Fruit fly (Drosophila melanogaster): Measurements from ENCODE around the gene CG7255.

Gene CG7255

DNA sequence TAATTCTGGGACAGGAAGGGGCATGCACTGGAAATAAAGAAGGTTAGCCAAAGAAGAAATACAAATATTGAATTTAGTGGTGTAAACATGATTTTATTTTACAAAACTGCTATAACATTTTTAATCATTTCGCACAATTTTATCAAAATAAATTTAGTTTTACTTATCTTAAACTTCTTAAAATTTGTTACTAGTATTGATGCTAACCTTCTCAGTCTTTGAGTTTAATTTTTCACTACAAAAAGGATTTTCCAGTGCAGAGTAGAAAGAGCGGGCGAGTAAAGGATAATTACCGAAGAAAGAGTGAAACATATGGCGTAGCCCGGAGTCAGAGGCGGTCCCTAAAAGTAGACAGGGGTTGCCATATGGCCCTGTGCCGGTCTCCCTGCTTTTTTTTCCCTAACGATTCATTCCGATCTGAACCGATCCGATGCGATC is 17.0 kb downstream of the CG7255 start (continued):
- TF ChIP-seq sima (GFP tag; optimal IDR thresholded peaks at IDR 0.05) (no peak), kay (GFP tag; optimal IDR thresholded peaks at IDR 0.05) (no peak), so (GFP tag; IDR thresholded peaks at IDR 0.05) (no peak), B-H2 (GFP tag; optimal IDR thresholded peaks at IDR 0.05) (no peak), CG10209 (GFP tag; optimal IDR thresholded peaks at IDR 0.05) (peak; percentile 12), CG2116 (GFP tag; optimal IDR thresholded peaks at IDR 0.05) (peak; percentile 8), CG14050 (GFP tag; IDR thresholded peaks at IDR 0.05) (no peak), CG17385 (GFP tag; optimal IDR thresholded peaks at IDR 0.05) (no peak), CG13287 (GFP tag; IDR thresholded peaks at IDR 0.05; ENCODE audit: partially characterized antibody) (no peak), Rfx (GFP tag; IDR thresholded peaks at IDR 0.05) (no peak), ro (GFP tag; IDR thresholded peaks at IDR 0.05) (no peak), CG13624 (GFP tag; optimal IDR thresholded peaks at IDR 0.05) (no peak), Sry-δ (GFP tag; optimal IDR thresholded peaks at IDR 0.05) (no peak), fd102C (GFP tag; optimal IDR thresholded peaks at IDR 0.05) (peak; percentile 71), CG6813 (GFP tag; optimal IDR thresholded peaks at IDR 0.05) (no peak), Camta (GFP tag; optimal IDR thresholded peaks at IDR 0.05) (no peak), Atf3 (GFP tag; optimal IDR thresholded peaks at IDR 0.05) (no peak), Dip2 (GFP tag; IDR thresholded peaks at IDR 0.05) (no peak), toy (GFP tag; IDR thresholded peaks at IDR 0.05) (no peak), D19B (GFP tag; optimal IDR thresholded peaks at IDR 0.05) (no peak), her (GFP tag; optimal IDR thresholded peaks at IDR 0.05) (no peak), CG1024 (GFP tag; IDR thresholded peaks at IDR 0.05) (no peak), CG14441 (GFP tag; IDR thresholded peaks at IDR 0.05) (no peak), Hr39 (optimal IDR thresholded peaks at IDR 0.05) (no peak), CG31388 (GFP tag; optimal IDR thresholded peaks at IDR 0.05) (no peak), Poxn (GFP tag; IDR thresholded peaks at IDR 0.05) (no peak), zen2 (GFP tag; IDR thresholded peaks at IDR 0.05; ENCODE audit: partially characterized antibody) (no peak), CG1602 (GFP tag; optimal IDR thresholded peaks at IDR 0.05) (peak; percentile 41), CG13775 (GFP tag; optimal IDR thresholded peaks at IDR 0.05) (peak; percentile 58), Dll (GFP tag; IDR thresholded peaks at IDR 0.05; ENCODE audit: partially characterized antibody) (no peak), ERR (GFP tag; optimal IDR thresholded peaks at IDR 0.05) (no peak), cato (GFP tag; optimal IDR thresholded peaks at IDR 0.05; ENCODE audit: borderline replicate concordance) (no peak), Hand (GFP tag; optimal IDR thresholded peaks at IDR 0.05) (no peak), CG8924 (tag; optimal IDR thresholded peaks at IDR 0.05) (peak; percentile 79), lola (GFP tag; optimal IDR thresholded peaks at IDR 0.05) (peak in 1 of 3 experiments; percentile 89), Gsc (GFP tag; IDR thresholded peaks at IDR 0.05) (no peak), Usf (GFP tag; optimal IDR thresholded peaks at IDR 0.05) (peak; percentile 21), HLH54F (GFP tag; optimal IDR thresholded peaks at IDR 0.05) (no peak), usp (GFP tag; optimal IDR thresholded peaks at IDR 0.05) (no peak), gro (GFP tag; optimal IDR thresholded peaks at IDR 0.05) (no peak), CG10431 (GFP tag; optimal IDR thresholded peaks at IDR 0.05) (no peak), unc-4 (GFP tag; IDR thresholded peaks at IDR 0.05; ENCODE audit: partially characterized antibody) (no peak), CG15011 (GFP tag; optimal IDR thresholded peaks at IDR 0.05) (no peak), CG3726 (GFP tag; IDR thresholded peaks at IDR 0.05) (no peak), CoRest (tag; optimal IDR thresholded peaks at IDR 0.05) (peak; percentile 43), CG2199 (GFP tag; IDR thresholded peaks at IDR 0.05) (peak; percentile 81; the same call in 1 of the 3 replicates), CG10979 (tag; optimal IDR thresholded peaks at IDR 0.05) (peak; percentile 86), CG8359 (GFP tag; optimal IDR thresholded peaks at IDR 0.05; ENCODE audit: borderline replicate concordance) (peak; percentile 41), tio (GFP tag; optimal IDR thresholded peaks at IDR 0.05) (no peak), br (optimal IDR thresholded peaks at IDR 0.05) (no peak), CG5953 (GFP tag; IDR thresholded peaks at IDR 0.05) (no peak), CG6689 (GFP tag; IDR thresholded peaks at IDR 0.05) (peak; percentile 49)

Measured in whole organism, embryonic.